Fruit fly (Drosophila melanogaster): ENCODE data around the gene CG17110.

Gene CG17110

DNA sequence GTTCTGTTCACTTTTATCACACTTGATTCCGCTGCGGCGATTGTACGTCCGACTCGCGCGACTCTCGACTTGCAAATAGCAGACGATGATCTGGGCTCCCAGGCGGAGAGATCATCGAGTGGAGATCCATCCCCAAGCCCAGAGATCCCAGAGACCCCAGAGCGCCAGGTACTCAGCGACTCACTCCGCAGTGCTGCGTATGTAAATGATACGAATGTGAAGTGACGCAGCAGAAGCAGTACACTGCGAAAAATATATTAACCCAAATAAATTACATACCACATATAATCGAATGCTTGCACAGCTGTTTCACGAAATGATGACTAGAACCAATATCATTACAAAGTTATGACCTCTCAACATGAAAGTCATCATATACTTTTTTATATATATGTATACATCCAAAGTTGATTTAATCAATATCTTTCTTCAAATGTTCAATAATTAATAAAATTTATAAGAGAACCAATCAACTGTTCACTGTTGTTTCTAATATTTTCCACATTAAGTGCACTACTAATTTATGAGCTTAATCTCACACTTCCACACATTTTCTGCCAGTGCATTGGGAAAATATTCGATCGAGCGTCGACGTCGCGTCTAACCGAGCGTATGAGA is 24.2 kb upstream of the CG17110 start, which contains the start of gene CG17111:
TSS of gene CG17111 (minus strand) at position 51 of the 618 bp plus-strand sequence.
- TF ChIP-seq CG7271 (tag; optimal IDR thresholded peaks at IDR 0.05) (no peak), CG12659 (GFP tag; optimal IDR thresholded peaks at IDR 0.05) (no peak), NFAT (GFP tag; IDR thresholded peaks at IDR 0.05) (no peak), CG11560 (tag; IDR thresholded peaks at IDR 0.05) (no peak), Camta (GFP tag; optimal IDR thresholded peaks at IDR 0.05) (no peak), Lpt (GFP tag; optimal IDR thresholded peaks at IDR 0.05) (no peak), pan (optimal IDR thresholded peaks at IDR 0.05) (no peak), pan (GFP tag; optimal IDR thresholded peaks at IDR 0.05 in 1 of 2, IDR thresholded peaks at IDR 0.05 in 1 of 2) (peak in 1 of 2 experiments; percentile 30), D19A (tag; optimal IDR thresholded peaks at IDR 0.05) (no peak), HHEX (GFP tag; optimal IDR thresholded peaks at IDR 0.05) (peak; percentile 46), scrt (GFP tag; optimal IDR thresholded peaks at IDR 0.05) (no peak), Med (GFP tag) (peak; percentile 57), Ravus (GFP tag; IDR thresholded peaks at IDR 0.05) (no peak), ERR (GFP tag; optimal IDR thresholded peaks at IDR 0.05) (no peak), Mrtf (GFP tag; IDR thresholded peaks at IDR 0.05) (no peak), Hsf (GFP tag; optimal IDR thresholded peaks at IDR 0.05) (peak; percentile 18), hkb (optimal IDR thresholded peaks at IDR 0.05) (no peak), hkb (GFP tag; IDR thresholded peaks at IDR 0.05) (peak; percentile 38; the same call in 1 of the 2 replicates), CG12155 (GFP tag; optimal IDR thresholded peaks at IDR 0.05) (no peak), nau (GFP tag; optimal IDR thresholded peaks at IDR 0.05) (no peak), az2 (GFP tag; optimal IDR thresholded peaks at IDR 0.05) (peak; percentile 15), prd (optimal IDR thresholded peaks at IDR 0.05) (no peak), prd (GFP tag; IDR thresholded peaks at IDR 0.05) (0 out of 3 replicates have a peak, but pooled peaks have one; percentile 19), Bdp1 (GFP tag; optimal IDR thresholded peaks at IDR 0.05) (no peak), Nf-YB (GFP tag; optimal IDR thresholded peaks at IDR 0.05) (no peak), her (GFP tag; optimal IDR thresholded peaks at IDR 0.05) (no peak), BtbVII (GFP tag; optimal IDR thresholded peaks at IDR 0.05) (no peak), eyg (GFP tag; optimal IDR thresholded peaks at IDR 0.05) (no peak), dimm (GFP tag; IDR thresholded peaks at IDR 0.05) (no peak), CG1603 (tag; optimal IDR thresholded peaks at IDR 0.05) (no peak), crol (GFP tag; IDR thresholded peaks at IDR 0.05) (no peak), BEAF-32 (GFP tag; optimal IDR thresholded peaks at IDR 0.05) (no peak), tup (GFP tag; optimal IDR thresholded peaks at IDR 0.05) (no peak), Six4 (GFP tag; optimal IDR thresholded peaks at IDR 0.05) (no peak), CG15269 (tag; optimal IDR thresholded peaks at IDR 0.05) (peak; percentile 52), trem (tag; optimal IDR thresholded peaks at IDR 0.05) (no peak), CG4730 (GFP tag; IDR thresholded peaks at IDR 0.05) (0 out of 2 replicates have a peak, but pooled peaks have one; percentile 5), YL-1 (GFP tag; optimal IDR thresholded peaks at IDR 0.05) (no peak), otp (GFP tag; IDR thresholded peaks at IDR 0.05) (no peak), CG9437 (GFP tag; optimal IDR thresholded peaks at IDR 0.05) (peak; percentile 55), unpg (GFP tag; optimal IDR thresholded peaks at IDR 0.05) (no peak), Sry-β (GFP tag; optimal IDR thresholded peaks at IDR 0.05) (no peak), corto (GFP tag; optimal IDR thresholded peaks at IDR 0.05) (no peak), CG2116 (GFP tag; optimal IDR thresholded peaks at IDR 0.05) (no peak), gro (GFP tag; optimal IDR thresholded peaks at IDR 0.05) (no peak), gce (GFP tag; IDR thresholded peaks at IDR 0.05) (no peak), CG13894 (tag; optimal IDR thresholded peaks at IDR 0.05) (no peak), phol (tag; optimal IDR thresholded peaks at IDR 0.05) (peak; percentile 60), C15 (GFP tag; IDR thresholded peaks at IDR 0.05) (no peak), CG18764 (GFP tag; optimal IDR thresholded peaks at IDR 0.05) (no peak), CG7987 (GFP tag; optimal IDR thresholded peaks at IDR 0.05) (no peak), ranshi (GFP tag; IDR thresholded peaks at IDR 0.05) (no peak)

Data from whole organism, embryonic.